Worm (Caenorhabditis elegans): ENCODE measurements around the gene rnp-4.

DNA sequence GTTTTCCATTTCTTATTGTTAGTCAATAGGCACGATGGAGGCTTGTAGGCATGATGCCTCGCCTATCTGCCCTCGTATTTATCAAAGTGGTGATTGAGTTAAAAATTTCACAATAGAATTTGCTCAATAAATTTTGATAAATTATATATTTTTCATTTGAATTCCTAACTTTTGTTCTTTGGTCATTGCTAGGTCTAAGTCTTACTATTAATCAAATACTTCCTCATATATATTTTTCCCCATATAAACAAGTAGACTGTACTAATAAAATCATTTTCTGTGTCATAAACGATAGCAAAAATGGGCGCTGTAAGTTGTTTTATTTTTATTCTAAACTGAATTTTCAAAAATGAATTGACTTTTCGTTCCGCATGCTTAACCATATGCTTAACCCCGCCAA lies 21.6 kb upstream of the rnp-4 start, which contains the start of gene pals-28:
- TF ChIP-seq lin-13 (tag; optimal IDR thresholded peaks at IDR 0.05): no peak
- no peak for TF ChIP-seq unc-62 (GFP tag; optimal IDR thresholded peaks at IDR 0.05)
- TF ChIP-seq mab-5 (tag; optimal IDR thresholded peaks at IDR 0.05): no peak
- TF ChIP-seq pha-4 (tag; optimal IDR thresholded peaks at IDR 0.05): no peak
- TF ChIP-seq unc-39 (tag; optimal IDR thresholded peaks at IDR 0.05): no peak
- no peak for TF ChIP-seq blmp-1 (tag; optimal IDR thresholded peaks at IDR 0.05)
- no peak for TF ChIP-seq ces-1 (GFP tag; optimal IDR thresholded peaks at IDR 0.05)
- TF ChIP-seq nhr-76 (tag; optimal IDR thresholded peaks at IDR 0.05): no peak
- TF ChIP-seq elt-1 (tag; optimal IDR thresholded peaks at IDR 0.05; ENCODE audit: borderline replicate concordance, insufficient read depth): no peak
- no peak for TF ChIP-seq nhr-12 (tag; optimal IDR thresholded peaks at IDR 0.05)
- no peak for TF ChIP-seq nhr-2 (tag; optimal IDR thresholded peaks at IDR 0.05)
- no peak for TF ChIP-seq unc-120 (tag; optimal IDR thresholded peaks at IDR 0.05; ENCODE audit: poor library complexity, severe bottlenecking)

Measured in whole organism, mixed stage, embryonic.